Fruit fly (Drosophila melanogaster): ENCODE measurements around the gene CG5001.

Gene CG5001

dm6 chr2L:1169867-1170415 lies 15.6 kb upstream of the CG5001 start, which contains the start of the genes CG31922 and Plap (continued):
- TF ChIP-seq prd (optimal IDR thresholded peaks at IDR 0.05) (no peak), prd (GFP tag; IDR thresholded peaks at IDR 0.05) (peak; percentile 74; the same call in 2 of the 3 replicates), zfh2 (GFP tag; optimal IDR thresholded peaks at IDR 0.05) (peak; percentile 84), grn (GFP tag; optimal IDR thresholded peaks at IDR 0.05) (no peak), CG31224 (GFP tag; IDR thresholded peaks at IDR 0.05) (peak; percentile 33; the same call in 1 of the 2 replicates), Abd-B (GFP tag; optimal IDR thresholded peaks at IDR 0.05) (peak; percentile 59), gsb (GFP tag; IDR thresholded peaks at IDR 0.05) (no peak), sob (GFP tag; IDR thresholded peaks at IDR 0.05) (peak; percentile 73), Camta (GFP tag; optimal IDR thresholded peaks at IDR 0.05) (peak; percentile 51), dm (GFP tag; optimal IDR thresholded peaks at IDR 0.05) (peak; percentile 38), ro (GFP tag; IDR thresholded peaks at IDR 0.05) (no peak), TFAM (GFP tag; optimal IDR thresholded peaks at IDR 0.05) (no peak), B-H1 (GFP tag; IDR thresholded peaks at IDR 0.05) (no peak; the same call in 2 of the 3 replicates), slbo (GFP tag; IDR thresholded peaks at IDR 0.05) (peak; percentile 80), CG8478 (optimal IDR thresholded peaks at IDR 0.05) (no peak), da (GFP tag; optimal IDR thresholded peaks at IDR 0.05) (no peak), emc (GFP tag; optimal IDR thresholded peaks at IDR 0.05) (peak; percentile 29), CG10565 (GFP tag; optimal IDR thresholded peaks at IDR 0.05) (no peak), CG9437 (GFP tag; optimal IDR thresholded peaks at IDR 0.05) (peak; percentile 55), Stat92E (GFP tag; optimal IDR thresholded peaks at IDR 0.05) (no peak), CG4854 (GFP tag; optimal IDR thresholded peaks at IDR 0.05) (no peak), Poxn (GFP tag; IDR thresholded peaks at IDR 0.05) (no peak), CG6689 (GFP tag; IDR thresholded peaks at IDR 0.05) (0 out of 2 replicates have a peak, but pooled peaks have one; percentile 37), Jarid2 (GFP tag; optimal IDR thresholded peaks at IDR 0.05) (no peak), Ravus (GFP tag; IDR thresholded peaks at IDR 0.05) (no peak), gcm2 (GFP tag; optimal IDR thresholded peaks at IDR 0.05) (no peak), CG6813 (GFP tag; optimal IDR thresholded peaks at IDR 0.05) (no peak), caup (GFP tag; optimal IDR thresholded peaks at IDR 0.05; ENCODE audit: severe bottlenecking) (peak; percentile 14), sr (GFP tag; IDR thresholded peaks at IDR 0.05) (no peak), CG17802 (tag; optimal IDR thresholded peaks at IDR 0.05) (no peak), MTF-1 (GFP tag; optimal IDR thresholded peaks at IDR 0.05; ENCODE audit: borderline replicate concordance) (no peak), CG31441 (GFP tag; IDR thresholded peaks at IDR 0.05) (no peak; the same call in 1 of the 2 replicates), Ada2b (GFP tag; IDR thresholded peaks at IDR 0.05) (no peak), MESR4 (GFP tag; optimal IDR thresholded peaks at IDR 0.05) (peak; percentile 18), ara (GFP tag; IDR thresholded peaks at IDR 0.05) (no peak), HLH54F (GFP tag; optimal IDR thresholded peaks at IDR 0.05) (peak; percentile 75), CG18764 (GFP tag; optimal IDR thresholded peaks at IDR 0.05) (peak; percentile 66), HmgZ (tag; optimal IDR thresholded peaks at IDR 0.05) (peak; percentile 73), CG7928 (GFP tag; optimal IDR thresholded peaks at IDR 0.05) (peak; percentile 39), CG18262 (tag; optimal IDR thresholded peaks at IDR 0.05) (peak; percentile 69), Sry-δ (GFP tag; optimal IDR thresholded peaks at IDR 0.05) (peak; percentile 96), Atf3 (GFP tag; optimal IDR thresholded peaks at IDR 0.05) (peak; percentile 54), insv (GFP tag; optimal IDR thresholded peaks at IDR 0.05) (peak in 1 of 2 experiments; percentile 35), sd (tag; optimal IDR thresholded peaks at IDR 0.05) (no peak), luna (GFP tag; optimal IDR thresholded peaks at IDR 0.05) (peak; percentile 21), sc (optimal IDR thresholded peaks at IDR 0.05) (no peak), sc (GFP tag; optimal IDR thresholded peaks at IDR 0.05) (no peak), CG7963 (GFP tag; IDR thresholded peaks at IDR 0.05; ENCODE audit: partially characterized antibody) (no peak), h (optimal IDR thresholded peaks at IDR 0.05) (no peak), unc-4 (GFP tag; IDR thresholded peaks at IDR 0.05; ENCODE audit: partially characterized antibody) (peak; percentile 95), Dll (GFP tag; IDR thresholded peaks at IDR 0.05; ENCODE audit: partially characterized antibody) (peak; percentile 96)

Data from whole organism, embryonic.